Worm (Caenorhabditis elegans) whole organism, early embryonic: Measurements from ENCODE around the gene mvk-1.

Experiments used
- B0310.2 ChIP-seq: sonication (generic microtip); optimal IDR thresholded peaks from 2 replicates; lab custom pipeline; 2016; ENCODE audit warnings: mild to moderate bottlenecking, missing genetic modification characterization, missing compliant biosample characterization
- ama-1 ChIP-seq: fragments of 150-350 bp; optimal IDR thresholded peaks from 2 replicates; lab custom pipeline; 2014
- ceh-36 ChIP-seq: sonication (generic microtip); optimal IDR thresholded peaks from 2 replicates; lab custom pipeline; 2016; ENCODE audit warnings: missing genetic modification characterization, inconsistent platforms, missing compliant biosample characterization
- ets-7 ChIP-seq: sonication (generic microtip); optimal IDR thresholded peaks from 2 replicates; lab custom pipeline; 2016; ENCODE audit warnings: missing genotype, missing genetic modification characterization, missing compliant biosample characterization
- tra-4 ChIP-seq: sonication (generic microtip); optimal IDR thresholded peaks from 2 replicates; lab custom pipeline; 2017; ENCODE audit warnings: missing genetic modification characterization, missing compliant biosample characterization

ce11 chrIII:6136178-6136577 is at the start of gene mvk-1:
- TF ChIP-seq ama-1 (lab: Kevin White, UChicago) (no peak), tra-4 (tag; lab: Kevin White, UChicago) (no peak), ets-7 (tag; lab: Kevin White, UChicago) (no peak), B0310.2 (tag; lab: Kevin White, UChicago) (no peak), ceh-36 (tag; lab: Kevin White, UChicago) (no peak)
